Worm (Caenorhabditis elegans): ENCODE results near the gene ZC449.8.

DNA sequence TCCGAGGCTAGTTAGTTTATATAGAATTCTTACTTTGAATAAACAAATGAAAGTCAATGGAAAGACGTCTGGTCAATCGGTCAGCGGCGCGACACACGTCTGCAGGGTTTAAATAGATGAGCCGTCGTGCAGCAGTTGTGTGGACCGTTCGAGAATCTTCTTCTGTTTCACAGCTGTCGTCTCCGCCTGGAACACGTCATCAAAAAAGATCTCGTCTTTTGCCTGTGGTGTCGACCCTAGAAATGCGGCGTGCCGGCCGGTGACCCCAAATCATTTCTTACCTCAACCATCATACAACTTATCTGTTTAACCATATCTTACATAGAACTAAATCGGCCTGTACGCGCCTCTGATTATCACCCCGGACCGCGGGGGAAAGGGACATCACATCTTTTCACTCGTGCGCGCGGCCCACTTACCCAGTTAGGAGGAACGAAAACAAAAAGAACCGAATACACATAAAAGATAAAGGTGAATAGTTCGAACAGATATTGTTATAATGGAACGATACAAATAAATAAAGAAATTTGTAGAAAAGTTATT, 43.8 kb upstream of the ZC449.8 start:
- TF ChIP-seq nhr-28 (tag; optimal IDR thresholded peaks at IDR 0.05) = no peak
- TF ChIP-seq flh-1 (GFP tag; optimal IDR thresholded peaks at IDR 0.05) = no peak
- no peak for TF ChIP-seq unc-39 (tag; optimal IDR thresholded peaks at IDR 0.05)
- TF ChIP-seq elt-1 (tag; optimal IDR thresholded peaks at IDR 0.05; ENCODE audit: borderline replicate concordance, insufficient read depth) = peak; percentile 12
- no peak for TF ChIP-seq ztf-11 (tag; optimal IDR thresholded peaks at IDR 0.05)
- TF ChIP-seq nhr-237 (tag; optimal IDR thresholded peaks at IDR 0.05) = no peak
- no peak for TF ChIP-seq snpc-4 (tag; optimal IDR thresholded peaks at IDR 0.05)
- no peak for TF ChIP-seq mab-5 (tag; optimal IDR thresholded peaks at IDR 0.05)
- peak; percentile 88 for TF ChIP-seq lin-32 (GFP tag; optimal IDR thresholded peaks at IDR 0.05)
- TF ChIP-seq nhr-76 (tag; optimal IDR thresholded peaks at IDR 0.05) = no peak
- no peak for TF ChIP-seq ces-1 (GFP tag; optimal IDR thresholded peaks at IDR 0.05)
- TF ChIP-seq lin-13 (tag; optimal IDR thresholded peaks at IDR 0.05) = peak; percentile 55
- no peak for TF ChIP-seq pha-4 (tag; optimal IDR thresholded peaks at IDR 0.05)
